Fruit fly (Drosophila melanogaster): ENCODE measurements around the gene CG14355.

DNA sequence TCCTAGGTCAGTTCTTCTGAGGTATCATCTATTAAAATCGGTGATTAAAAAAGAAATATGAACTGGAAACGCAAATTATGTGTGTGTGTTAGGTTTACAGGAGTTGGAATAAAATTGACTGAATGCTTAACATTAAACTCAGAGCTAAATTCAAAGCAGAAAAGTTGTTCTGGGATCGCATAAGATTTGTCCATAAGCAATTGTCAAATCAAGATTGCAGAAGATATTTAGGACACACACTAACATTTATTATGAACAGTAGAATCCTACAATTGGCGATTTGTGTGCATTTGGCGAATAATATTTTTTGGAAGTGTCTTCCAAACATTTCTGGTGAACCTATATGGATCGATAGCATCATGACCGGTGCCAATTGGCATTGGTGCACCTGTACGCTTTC, 5.6 kb upstream of the CG14355 start, which contains the start of gene CG31533:
- TF ChIP-seq h (optimal IDR thresholded peaks at IDR 0.05) = no peak
- no peak for TF ChIP-seq Sin3A (optimal IDR thresholded peaks at IDR 0.05)
- TF ChIP-seq psq (optimal IDR thresholded peaks at IDR 0.05) = no peak
- no peak for TF ChIP-seq ttk (optimal IDR thresholded peaks at IDR 0.05)
- no peak for TF ChIP-seq Myc (optimal IDR thresholded peaks at IDR 0.05)
- no peak for TF ChIP-seq insv (optimal IDR thresholded peaks at IDR 0.05)

All from Kc167 (cell line).